Worm (Caenorhabditis elegans) whole organism, L2 larva: ENCODE measurements around the gene dhs-5.

Experiments used
- R02D3.7 ChIP-seq: fragments of 150-350 bp; optimal IDR thresholded peaks from 2 replicates; lab custom pipeline; 2014; ENCODE audit warnings: missing biosample characterization, missing genetic modification characterization
- Y55F3AM.14 ChIP-seq: fragments of 200-800 bp; sonication (Bioruptor generic); optimal IDR thresholded peaks from 2 replicates; lab custom pipeline; 2018; ENCODE audit warnings: mild to moderate bottlenecking, missing genetic modification characterization, missing compliant biosample characterization
- aly-2 ChIP-seq: fragments of 150-350 bp; optimal IDR thresholded peaks from 2 replicates; lab custom pipeline; 2014; ENCODE audit warnings: missing biosample characterization, missing genetic modification characterization
- ceh-82 ChIP-seq: fragments of 150-350 bp; optimal IDR thresholded peaks from 2 replicates; lab custom pipeline; 2014; ENCODE audit warnings: missing biosample characterization, missing genetic modification characterization
- mdl-1 ChIP-seq, 2 experiments: fragments of 150-350 bp in 1 of 2; sonication (generic microtip) in 1 of 2; optimal IDR thresholded peaks; 2 replicates each; lab custom pipeline; 2017; ENCODE audit warnings: missing biosample characterization in 2 of 2, missing genetic modification characterization in 2 of 2
- nhr-10 ChIP-seq: sonication (generic microtip); optimal IDR thresholded peaks from 2 replicates; lab custom pipeline; 2017; ENCODE audit warnings: missing biosample characterization, missing genetic modification characterization
- nhr-23 ChIP-seq: fragments of 150-350 bp; optimal IDR thresholded peaks from 2 replicates; lab custom pipeline; 2014; ENCODE audit warnings: missing biosample characterization, missing genetic modification reagents, missing genetic modification characterization
- skn-1 ChIP-seq: sonication (generic microtip); optimal IDR thresholded peaks from 2 replicates; lab custom pipeline; 2017; ENCODE audit warnings: missing biosample characterization, missing genetic modification characterization
- snpc-4 ChIP-seq: fragments of 150-350 bp; optimal IDR thresholded peaks from 2 replicates; lab custom pipeline; 2014; ENCODE audit warnings: missing biosample characterization, missing genetic modification characterization
- unc-55 ChIP-seq: fragments of 150-350 bp; sonication (generic microtip); optimal IDR thresholded peaks from 3 replicates; lab custom pipeline; 2014; ENCODE audit warnings: missing biosample characterization, missing genetic modification reagents, missing genetic modification characterization
- unc-62 ChIP-seq: fragments of 150-350 bp; optimal IDR thresholded peaks from 2 replicates; lab custom pipeline; 2014; ENCODE audit warnings: missing biosample characterization, missing genetic modification reagents, missing genetic modification characterization
- zag-1 ChIP-seq: fragments of 150-350 bp; optimal IDR thresholded peaks from 2 replicates; lab custom pipeline; 2014; ENCODE audit warnings: missing biosample characterization, missing genetic modification characterization

DNA sequence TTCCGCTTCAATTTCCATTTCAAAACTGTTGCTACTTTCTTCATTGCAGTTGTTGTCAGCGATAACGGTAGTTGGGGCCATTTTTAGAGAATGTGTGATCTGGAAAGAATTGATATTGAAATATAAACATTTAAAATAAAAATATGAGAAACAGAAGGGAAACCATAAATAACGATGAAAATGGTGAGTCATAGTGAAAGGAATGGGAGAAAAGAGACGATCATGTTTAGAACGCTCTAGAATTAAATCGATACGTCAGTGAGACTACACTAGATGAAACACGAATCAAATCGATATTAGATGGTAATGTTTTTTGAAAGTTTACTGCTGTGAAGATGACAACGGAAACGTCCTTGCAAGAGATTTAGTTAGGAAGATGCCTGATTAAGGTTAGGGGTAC, 44.7 kb upstream of the dhs-5 start, which contains the start of the genes EEED8.12 and EEED8.4:
- no peak for TF ChIP-seq ceh-82
- TF ChIP-seq unc-55 = no peak
- no peak for TF ChIP-seq unc-62 (GFP tag; lab: Kevin White, UChicago)
- TF ChIP-seq R02D3.7 (tag; lab: Kevin White, UChicago) = no peak
- no peak for TF ChIP-seq mdl-1 (tag; optimal IDR thresholded peaks at IDR 0.05; lab: Kevin White, UChicago)
- TF ChIP-seq zag-1 (tag; lab: Kevin White, UChicago) = no peak
- TF ChIP-seq nhr-23 (tag; lab: Kevin White, UChicago) = no peak
- TF ChIP-seq aly-2 (tag; lab: Kevin White, UChicago) = no peak
- no peak for TF ChIP-seq Y55F3AM.14 (GFP tag; lab: Kevin White, UChicago)
- no peak for TF ChIP-seq skn-1 (tag; lab: Kevin White, UChicago)
- no peak for TF ChIP-seq nhr-10 (tag; lab: Kevin White, UChicago)
- no peak for TF ChIP-seq snpc-4 (tag; lab: Kevin White, UChicago)
